Worm (Caenorhabditis elegans) whole organism, mixed stage, embryonic: ENCODE data around the gene srx-122.

Source experiments
- ces-1 ChIP-seq: fragments of 150-350 bp; optimal IDR thresholded peaks from 2 replicates; lab custom pipeline; 2014; ENCODE audit warnings: missing biosample characterization, missing genetic modification reagents, missing genetic modification characterization
- elt-1 ChIP-seq: sonication (generic microtip); optimal IDR thresholded peaks from 2 replicates; lab custom pipeline; 2017; ENCODE audit warnings: missing genetic modification characterization, mild to moderate bottlenecking, missing compliant biosample characterization, antibody characterized with exemption, moderate library complexity, borderline replicate concordance; ENCODE audit not compliant: insufficient read depth
- lin-13 ChIP-seq: fragments of 150-350 bp; optimal IDR thresholded peaks from 2 replicates; lab custom pipeline; 2014; ENCODE audit warnings: missing biosample characterization, missing genetic modification characterization
- mab-5 ChIP-seq: fragments of 150-350 bp; optimal IDR thresholded peaks from 2 replicates; lab custom pipeline; 2014; ENCODE audit warnings: missing biosample characterization, missing genetic modification characterization
- nhr-237 ChIP-seq: fragments of 150-350 bp; optimal IDR thresholded peaks from 2 replicates; lab custom pipeline; 2014; ENCODE audit warnings: missing biosample characterization, missing genetic modification characterization
- nhr-76 ChIP-seq: sonication (generic microtip); optimal IDR thresholded peaks from 2 replicates; lab custom pipeline; 2017; ENCODE audit warnings: missing biosample characterization, missing genetic modification characterization
- pha-4 ChIP-seq: fragments of 150-350 bp; optimal IDR thresholded peaks from 2 replicates; lab custom pipeline; 2018; ENCODE audit warnings: missing biosample characterization, missing genetic modification reagents, missing genetic modification characterization
- unc-39 ChIP-seq: fragments of 150-350 bp; optimal IDR thresholded peaks from 2 replicates; lab custom pipeline; 2014; ENCODE audit warnings: missing biosample characterization, missing genetic modification characterization

DNA sequence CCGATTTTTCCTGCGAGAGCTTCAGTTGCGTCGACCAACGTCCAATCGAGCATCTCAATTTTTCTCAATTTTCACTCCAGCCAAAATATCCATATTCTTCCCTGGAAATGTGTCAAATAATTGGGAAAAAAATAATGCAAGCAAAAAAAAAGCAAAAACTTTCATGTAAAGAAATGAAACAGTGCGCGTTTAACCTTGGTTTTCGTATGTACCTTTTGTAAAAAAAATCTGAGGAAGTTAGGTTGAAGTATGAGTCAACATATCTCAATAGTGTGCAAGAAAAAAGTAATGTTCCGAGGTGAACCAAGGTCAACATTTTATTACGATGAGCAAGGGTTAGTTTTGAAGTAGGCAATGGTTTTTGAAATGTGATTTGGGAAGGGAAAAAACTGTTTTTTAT is 47.5 kb downstream of the srx-122 start, which contains the start of gene T28A11.13:
- no peak for TF ChIP-seq lin-13
- TF ChIP-seq ces-1 (GFP tag; lab: Kevin White, UChicago): no peak
- TF ChIP-seq elt-1: no peak
- no peak for TF ChIP-seq pha-4 (tag; lab: Kevin White, UChicago)
- TF ChIP-seq mab-5 (tag; lab: Kevin White, UChicago): no peak
- no peak for TF ChIP-seq unc-39
- TF ChIP-seq nhr-237: no peak
- TF ChIP-seq nhr-76 (tag; lab: Kevin White, UChicago): no peak
